Worm (Caenorhabditis elegans) whole organism, L2 larva: ENCODE measurements around the gene srt-67.

Source experiments
- dmd-4 ChIP-seq: sonication (generic microtip); optimal IDR thresholded peaks from 2 replicates; lab custom pipeline; 2017; ENCODE audit warnings: missing biosample characterization, missing genetic modification characterization
- egl-27 ChIP-seq: sonication (generic microtip); optimal IDR thresholded peaks from 3 replicates; lab custom pipeline; 2017; ENCODE audit warnings: missing biosample characterization, missing genetic modification reagents, missing genetic modification characterization
- lin-11 ChIP-seq: fragments of 150-350 bp; sonication (generic microtip); optimal IDR thresholded peaks from 2 replicates; lab custom pipeline; 2014; ENCODE audit warnings: missing biosample characterization, missing genetic modification characterization, inconsistent platforms, mixed read lengths
- lin-13 ChIP-seq: fragments of 150-350 bp; optimal IDR thresholded peaks from 2 replicates; lab custom pipeline; 2014; ENCODE audit warnings: missing biosample characterization, missing genetic modification reagents, missing genetic modification characterization
- nhr-77 ChIP-seq: fragments of 150-350 bp; optimal IDR thresholded peaks from 2 replicates; lab custom pipeline; 2014; ENCODE audit warnings: missing biosample characterization, missing genetic modification characterization
- skn-1 ChIP-seq: sonication (generic microtip); optimal IDR thresholded peaks from 2 replicates; lab custom pipeline; 2017; ENCODE audit warnings: missing biosample characterization, missing genetic modification characterization
- snpc-4 ChIP-seq: fragments of 150-350 bp; optimal IDR thresholded peaks from 2 replicates; lab custom pipeline; 2014; ENCODE audit warnings: missing biosample characterization, missing genetic modification characterization

- TF ChIP-seq lin-11 (tag; lab: Kevin White, UChicago): no peak
- no peak for TF ChIP-seq egl-27
- no peak for TF ChIP-seq nhr-77 (tag; lab: Kevin White, UChicago)
- no peak for TF ChIP-seq skn-1 (tag; lab: Kevin White, UChicago)
- TF ChIP-seq snpc-4 (tag; lab: Kevin White, UChicago): no peak
- no peak for TF ChIP-seq lin-13 (GFP tag; lab: Kevin White, UChicago)
- TF ChIP-seq dmd-4 (tag; lab: Kevin White, UChicago): no peak
Observed at ce11 chrV:5265581-5265980, 8.3 kb upstream of the srt-67 start, which contains the start of the genes srt-69 and B0238.12.
